Worm (Caenorhabditis elegans) whole organism, midembryonic: ENCODE measurements around the gene daf-2.

ENCODE experiments used
- ref-1 ChIP-seq: fragments of 200-800 bp; sonication (Bioruptor generic); conservative IDR thresholded peaks from 2 replicates; pipeline ENCODE4 v1.3.6; 2022; ENCODE audit warnings: missing genetic modification reagents, missing genetic modification characterization, missing compliant biosample characterization
- ztf-29 ChIP-seq: fragments of 200-800 bp; sonication (Bioruptor generic); IDR thresholded peaks from 2 replicates; pipeline ENCODE4 v1.3.6; 2022; ENCODE audit warnings: missing genetic modification reagents, missing genetic modification characterization, missing compliant biosample characterization

- no peak for TF ChIP-seq ref-1 (GFP tag; lab: Robert Waterston, UW)
- no peak for TF ChIP-seq ztf-29 (GFP tag; lab: Robert Waterston, UW)
Observed at ce11 chrIII:3034458-3034857, 6.2 kb downstream of the daf-2 start.
